Worm (Caenorhabditis elegans) whole organism, young adult: ENCODE data around the gene lro-1.

Experiments
- B0261.1 ChIP-seq: sonication (generic microtip); optimal IDR thresholded peaks from 2 replicates; lab custom pipeline; 2016; ENCODE audit warnings: mild to moderate bottlenecking, missing genetic modification characterization, moderate library complexity, missing compliant biosample characterization
- B0336.3 ChIP-seq: fragments of 200-800 bp; sonication (Bioruptor generic); IDR thresholded peaks from 2 replicates; pipeline ENCODE4 v1.3.6; 2022; ENCODE audit warnings: missing genetic modification characterization, missing compliant biosample characterization
- D2030.7 ChIP-seq: fragments of 200-800 bp; sonication (Bioruptor generic); IDR thresholded peaks from 2 replicates; pipeline ENCODE4 v1.3.6; 2022; ENCODE audit warnings: missing genetic modification reagents, missing genetic modification characterization, missing compliant biosample characterization
- F23B12.7 ChIP-seq: sonication (generic microtip); optimal IDR thresholded peaks from 2 replicates; lab custom pipeline; 2017; ENCODE audit warnings: missing genetic modification characterization, mild to moderate bottlenecking, missing compliant biosample characterization, antibody characterized with exemption, moderate library complexity; ENCODE audit not compliant: insufficient read depth
- F39B2.1 ChIP-seq: fragments of 200-800 bp; sonication (Bioruptor generic); IDR thresholded peaks from 2 replicates; pipeline ENCODE4 v1.3.6; 2022; ENCODE audit warnings: missing genetic modification reagents, missing genetic modification characterization, missing compliant biosample characterization
- K12H6.12 ChIP-seq: fragments of 200-800 bp; sonication (Bioruptor generic); optimal IDR thresholded peaks from 2 replicates; lab custom pipeline; 2018; ENCODE audit warnings: mild to moderate bottlenecking, missing genetic modification characterization, missing compliant biosample characterization
- T07F8.4 ChIP-seq: sonication (generic microtip); optimal IDR thresholded peaks from 2 replicates; lab custom pipeline; 2016; ENCODE audit warnings: mild to moderate bottlenecking, missing genetic modification characterization, moderate library complexity, missing compliant biosample characterization
- T26A5.8 ChIP-seq: sonication (generic microtip); optimal IDR thresholded peaks from 2 replicates; lab custom pipeline; 2016; ENCODE audit warnings: missing genetic modification characterization, missing compliant biosample characterization
- Y53F4B.3 ChIP-seq: fragments of 200-800 bp; sonication (Bioruptor generic); IDR thresholded peaks from 2 replicates; pipeline ENCODE4 v1.3.6; 2022; ENCODE audit warnings: missing genetic modification reagents, missing genetic modification characterization, missing compliant biosample characterization
- Y56A3A.18 ChIP-seq: fragments of 200-800 bp; sonication (Bioruptor generic); IDR thresholded peaks from 2 replicates; pipeline ENCODE4 v1.3.6; 2022; ENCODE audit warnings: missing genetic modification reagents, missing genetic modification characterization, missing compliant biosample characterization
- ZK185.1 ChIP-seq: sonication (generic microtip); optimal IDR thresholded peaks from 2 replicates; lab custom pipeline; 2016; ENCODE audit warnings: mild to moderate bottlenecking, missing genetic modification characterization, missing compliant biosample characterization; ENCODE audit not compliant: poor library complexity, severe bottlenecking
- akir-1 ChIP-seq: fragments of 200-800 bp; sonication (Bioruptor generic); optimal IDR thresholded peaks from 2 replicates; lab custom pipeline; 2018; ENCODE audit warnings: mild to moderate bottlenecking, missing genetic modification characterization, moderate library complexity, missing compliant biosample characterization
- aptf-3 ChIP-seq: fragments of 200-800 bp; sonication (Bioruptor generic); IDR thresholded peaks from 2 replicates; pipeline ENCODE4 v1.3.6; 2022; ENCODE audit warnings: missing genetic modification characterization, missing compliant biosample characterization
- atf-7 ChIP-seq: sonication (generic microtip); optimal IDR thresholded peaks from 2 replicates; lab custom pipeline; 2017; ENCODE audit warnings: mild to moderate bottlenecking, missing genetic modification characterization, missing compliant biosample characterization
- athp-1 ChIP-seq: sonication (generic microtip); optimal IDR thresholded peaks from 2 replicates; lab custom pipeline; 2017; ENCODE audit warnings: mild to moderate bottlenecking, missing genetic modification characterization, missing compliant biosample characterization
- attf-6 ChIP-seq: fragments of 200-800 bp; sonication (Bioruptor generic); IDR thresholded peaks from 2 replicates; pipeline ENCODE4 v1.3.6; 2022; ENCODE audit warnings: missing genetic modification reagents, missing genetic modification characterization, missing compliant biosample characterization
- ccch-3 ChIP-seq: fragments of 200-800 bp; sonication (Bioruptor generic); optimal IDR thresholded peaks from 2 replicates; lab custom pipeline; 2018; ENCODE audit warnings: mild to moderate bottlenecking, missing genetic modification characterization, missing compliant biosample characterization
- cebp-1 ChIP-seq, 2 experiments: fragments of 200-800 bp in 1 of 2; sonication (Bioruptor generic) in 1 of 2; sonication (generic microtip) in 1 of 2; IDR thresholded peaks in 1 of 2; optimal IDR thresholded peaks in 1 of 2; 2 replicates each; pipeline versions ENCODE4 v1.3.6 to Lab custom; 2017 to 2022; ENCODE audit warnings: missing compliant biosample characterization in 2 of 2, missing genetic modification characterization in 2 of 2, mild to moderate bottlenecking in 1 of 2, missing genetic modification reagents in 1 of 2, moderate library complexity in 1 of 2
- cebp-2 ChIP-seq: fragments of 200-800 bp; sonication (Bioruptor generic); IDR thresholded peaks from 2 replicates; pipeline ENCODE4 v1.3.6; 2022; ENCODE audit warnings: missing genetic modification characterization, missing compliant biosample characterization
- ceh-40 ChIP-seq: fragments of 200-800 bp; sonication (Bioruptor generic); IDR thresholded peaks from 2 replicates; pipeline ENCODE4 v1.3.6; 2022; ENCODE audit warnings: missing genetic modification characterization, missing compliant biosample characterization
- ceh-79 ChIP-seq: sonication (generic microtip); optimal IDR thresholded peaks from 2 replicates; lab custom pipeline; 2017; ENCODE audit warnings: mild to moderate bottlenecking, missing genetic modification characterization, missing compliant biosample characterization
- dpff-1 ChIP-seq: sonication (generic microtip); optimal IDR thresholded peaks from 2 replicates; lab custom pipeline; 2017; ENCODE audit warnings: mild to moderate bottlenecking, missing genetic modification characterization, missing compliant biosample characterization
- egl-18 ChIP-seq: fragments of 200-800 bp; sonication (Bioruptor generic); IDR thresholded peaks from 2 replicates; pipeline ENCODE4 v1.3.6; 2022; ENCODE audit warnings: missing genetic modification reagents, missing genetic modification characterization, missing compliant biosample characterization
- hmg-1.2 ChIP-seq: fragments of 200-800 bp; sonication (Bioruptor generic); IDR thresholded peaks from 2 replicates; pipeline ENCODE4 v1.3.6; 2022; ENCODE audit warnings: missing genetic modification reagents, missing genetic modification characterization, missing compliant biosample characterization
- hsf-1 ChIP-seq: fragments of 200-800 bp; sonication (Bioruptor generic); IDR thresholded peaks from 2 replicates; pipeline ENCODE4 v1.3.6; 2022; ENCODE audit warnings: missing genetic modification reagents, missing genetic modification characterization, missing compliant biosample characterization
- let-607 ChIP-seq, 2 experiments: fragments of 200-800 bp in 1 of 2; sonication (Bioruptor generic) in 1 of 2; sonication (generic microtip) in 1 of 2; optimal IDR thresholded peaks; 2 replicates each; lab custom pipeline; 2016 to 2018; ENCODE audit warnings: mild to moderate bottlenecking in 2 of 2, missing compliant biosample characterization in 2 of 2, missing genetic modification characterization in 2 of 2, moderate library complexity in 2 of 2, missing genotype in 1 of 2
- lin-40 ChIP-seq: sonication (generic microtip); optimal IDR thresholded peaks from 2 replicates; lab custom pipeline; 2016; ENCODE audit warnings: missing genetic modification characterization, mild to moderate bottlenecking, missing compliant biosample characterization, missing genotype, missing genetic modification reagents
- lsl-1 ChIP-seq: fragments of 200-800 bp; sonication (Bioruptor generic); optimal IDR thresholded peaks from 2 replicates; lab custom pipeline; 2018; ENCODE audit warnings: mild to moderate bottlenecking, missing genetic modification characterization, moderate library complexity, missing compliant biosample characterization
- lsy-27 ChIP-seq: sonication (generic microtip); optimal IDR thresholded peaks from 2 replicates; lab custom pipeline; 2017; ENCODE audit warnings: missing genetic modification characterization, mild to moderate bottlenecking, missing compliant biosample characterization, antibody characterized with exemption, missing genotype, borderline replicate concordance; ENCODE audit not compliant: insufficient read depth
- madf-6 ChIP-seq: fragments of 200-800 bp; sonication (Bioruptor generic); IDR thresholded peaks from 2 replicates; pipeline ENCODE4 v1.3.6; 2022; ENCODE audit warnings: missing genetic modification reagents, missing genetic modification characterization, missing compliant biosample characterization
- mel-28 ChIP-seq: sonication (generic microtip); optimal IDR thresholded peaks from 2 replicates; lab custom pipeline; 2016; ENCODE audit warnings: borderline replicate concordance, mild to moderate bottlenecking, missing genetic modification characterization, missing compliant biosample characterization
- mes-4 ChIP-seq: sonication (generic microtip); optimal IDR thresholded peaks from 2 replicates; lab custom pipeline; 2016; ENCODE audit warnings: missing genotype, missing genetic modification characterization, missing compliant biosample characterization
- nfya-2 ChIP-seq: fragments of 200-800 bp; sonication (Bioruptor generic); IDR thresholded peaks from 2 replicates; pipeline ENCODE4 v1.3.6; 2022; ENCODE audit warnings: missing genetic modification reagents, missing genetic modification characterization, missing compliant biosample characterization
- nhr-80 ChIP-seq: sonication (generic microtip); optimal IDR thresholded peaks from 2 replicates; lab custom pipeline; 2016; ENCODE audit warnings: missing genetic modification characterization, missing compliant biosample characterization
- nhr-90 ChIP-seq: sonication (generic microtip); optimal IDR thresholded peaks from 2 replicates; lab custom pipeline; 2016; ENCODE audit warnings: missing genotype, mild to moderate bottlenecking, missing genetic modification characterization, missing compliant biosample characterization
- pha-4 ChIP-seq: fragments of 150-350 bp; sonication (generic microtip); optimal IDR thresholded peaks from 2 replicates; lab custom pipeline; 2014; ENCODE audit warnings: missing biosample characterization, missing genetic modification reagents, missing genetic modification characterization
- repo-1 ChIP-seq: sonication (generic microtip); optimal IDR thresholded peaks from 2 replicates; lab custom pipeline; 2017; ENCODE audit warnings: mild to moderate bottlenecking, missing genetic modification characterization, missing compliant biosample characterization
- somi-1 ChIP-seq: fragments of 200-800 bp; sonication (Bioruptor generic); optimal IDR thresholded peaks from 2 replicates; lab custom pipeline; 2018; ENCODE audit warnings: mild to moderate bottlenecking, missing genetic modification characterization, missing compliant biosample characterization
- unc-130 ChIP-seq: sonication (generic microtip); optimal IDR thresholded peaks from 2 replicates; lab custom pipeline; 2016; ENCODE audit warnings: missing genetic modification reagents, missing genetic modification characterization, missing compliant biosample characterization
- zfh-2 ChIP-seq: fragments of 200-800 bp; sonication (Bioruptor generic); conservative IDR thresholded peaks from 2 replicates; pipeline ENCODE4 v1.3.6; 2022; ENCODE audit warnings: missing genetic modification reagents, missing genetic modification characterization, missing compliant biosample characterization
- zim-3 ChIP-seq: sonication (generic microtip); optimal IDR thresholded peaks from 2 replicates; lab custom pipeline; 2017; ENCODE audit warnings: mild to moderate bottlenecking, missing genetic modification characterization, moderate library complexity, missing compliant biosample characterization
- ztf-22 ChIP-seq: fragments of 200-800 bp; sonication (Bioruptor generic); optimal IDR thresholded peaks from 2 replicates; lab custom pipeline; 2018; ENCODE audit warnings: mild to moderate bottlenecking, missing genetic modification characterization, moderate library complexity, missing compliant biosample characterization

The lro-1 gene

DNA sequence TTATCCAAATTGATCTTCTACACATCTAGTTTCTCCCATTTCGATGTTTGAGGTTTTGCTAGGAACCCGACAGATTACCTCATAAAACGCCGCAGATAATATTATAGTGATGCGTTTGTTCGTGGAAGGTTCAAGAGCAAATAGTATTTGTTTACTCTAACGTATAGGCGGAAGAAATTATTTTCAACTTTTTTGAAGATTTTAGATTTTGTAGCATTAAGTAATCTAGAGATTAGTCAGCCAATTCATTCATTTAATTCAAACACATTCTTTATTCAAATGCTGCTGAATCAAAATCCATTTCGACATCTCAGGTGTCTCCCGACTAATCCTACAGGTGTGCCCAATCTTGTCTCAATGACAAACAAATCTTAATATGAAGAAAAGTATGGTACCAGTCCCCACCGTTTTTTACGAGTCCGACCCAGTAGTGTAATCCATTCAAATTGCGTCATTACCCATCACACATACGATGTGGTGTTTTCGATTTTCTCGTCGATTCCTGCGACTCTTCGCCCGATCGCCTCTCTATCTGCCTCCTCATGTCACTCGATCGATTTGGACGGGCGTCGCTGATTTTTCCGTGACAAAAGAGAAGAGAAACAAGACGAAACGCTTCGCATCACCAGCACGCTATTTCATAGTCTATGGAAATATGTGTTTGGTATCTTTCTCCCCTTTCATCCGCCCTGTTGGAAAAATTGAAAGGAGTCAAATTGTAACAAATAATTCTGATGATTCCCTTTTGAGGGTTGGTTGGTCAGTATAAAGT, 17.8 kb upstream of the lro-1 start (continued):
- TF ChIP-seq somi-1 (GFP tag; lab: Kevin White, UChicago) (peak; percentile 38), let-607 (tag; optimal IDR thresholded peaks at IDR 0.05; lab: Kevin White, UChicago) (no peak), F39B2.1 (GFP tag; lab: Robert Waterston, UW) (no peak), lin-40 (tag; lab: Kevin White, UChicago) (peak; percentile 36), lsl-1 (GFP tag; lab: Kevin White, UChicago) (no peak), unc-130 (GFP tag; lab: Kevin White, UChicago) (no peak), hmg-1.2 (GFP tag; lab: Robert Waterston, UW) (peak; percentile 19), D2030.7 (GFP tag; lab: Robert Waterston, UW) (no peak), nhr-90 (tag; lab: Kevin White, UChicago) (peak; percentile 2), repo-1 (peak; percentile 75), B0336.3 (GFP tag; lab: Robert Waterston, UW) (peak; percentile 88), T26A5.8 (no peak), F23B12.7 (tag; lab: Kevin White, UChicago) (no peak), athp-1 (tag; lab: Kevin White, UChicago) (no peak), ztf-22 (GFP tag; lab: Kevin White, UChicago) (peak; percentile 1), dpff-1 (no peak), nfya-2 (0 out of 2 replicates have a peak, but pooled peaks have one; percentile 31), madf-6 (GFP tag; lab: Robert Waterston, UW) (peak; percentile 42; the same call in 1 of the 2 replicates), attf-6 (peak; percentile 50; the same call in 1 of the 2 replicates), cebp-1 (GFP tag; IDR thresholded peaks at IDR 0.05; lab: Robert Waterston, UW) (peak; percentile 34; the same call in 1 of the 2 replicates), cebp-1 (tag; optimal IDR thresholded peaks at IDR 0.05; lab: Kevin White, UChicago) (peak; percentile 69), aptf-3 (peak; percentile 29; the same call in 1 of the 2 replicates), T07F8.4 (tag; lab: Kevin White, UChicago) (no peak), B0261.1 (tag; lab: Kevin White, UChicago) (no peak), zim-3 (tag; lab: Kevin White, UChicago) (peak; percentile 10), mel-28 (tag; lab: Kevin White, UChicago) (peak; percentile 67), zfh-2 (GFP tag; lab: Robert Waterston, UW) (peak; percentile 78), akir-1 (no peak), Y53F4B.3 (no peak), ceh-79 (tag; lab: Kevin White, UChicago) (peak; percentile 18), hsf-1 (GFP tag; lab: Robert Waterston, UW) (peak; percentile 46; the same call in 1 of the 2 replicates), Y56A3A.18 (GFP tag; lab: Robert Waterston, UW) (peak; percentile 69; the same call in 1 of the 2 replicates), K12H6.12 (tag; lab: Kevin White, UChicago) (peak; percentile 10), cebp-2 (GFP tag; lab: Robert Waterston, UW) (no peak), mes-4 (tag; lab: Kevin White, UChicago) (no peak), atf-7 (peak; percentile 52), nhr-80 (tag; lab: Kevin White, UChicago) (peak; percentile 61), ccch-3 (GFP tag; lab: Kevin White, UChicago) (peak; percentile 22), pha-4 (tag; lab: Kevin White, UChicago) (peak; percentile 28), ceh-40 (peak; percentile 53; the same call in 1 of the 2 replicates), ZK185.1 (peak; percentile 40), lsy-27 (no peak), egl-18 (no peak)
